Worm (Caenorhabditis elegans) whole organism, late embryonic: Measurements from ENCODE around the gene nhr-256.

Source experiments
- Y22D7AL.16 ChIP-seq: sonication (generic microtip); optimal IDR thresholded peaks from 2 replicates; lab custom pipeline; 2016; ENCODE audit warnings: missing genetic modification characterization, missing compliant biosample characterization
- ama-1 ChIP-seq: fragments of 150-350 bp; optimal IDR thresholded peaks from 2 replicates; lab custom pipeline; 2014
- hlh-6 ChIP-seq: sonication (generic microtip); optimal IDR thresholded peaks from 2 replicates; lab custom pipeline; 2016; ENCODE audit warnings: missing genotype, missing genetic modification characterization, missing compliant biosample characterization
- sox-4 ChIP-seq: sonication (generic microtip); optimal IDR thresholded peaks from 2 replicates; lab custom pipeline; 2017; ENCODE audit warnings: mild to moderate bottlenecking, missing genetic modification characterization, inconsistent platforms, missing compliant biosample characterization
- syd-9 ChIP-seq: sonication (generic microtip); optimal IDR thresholded peaks from 2 replicates; lab custom pipeline; 2016; ENCODE audit warnings: mild to moderate bottlenecking, missing genetic modification characterization, moderate library complexity, missing compliant biosample characterization

ce11 chrV:1701584-1702101 lies 41.9 kb upstream of the nhr-256 start, which contains the start of gene srw-90:
- no peak for TF ChIP-seq hlh-6 (tag; lab: Kevin White, UChicago)
- TF ChIP-seq syd-9 (tag; lab: Kevin White, UChicago): no peak
- TF ChIP-seq Y22D7AL.16: no peak
- no peak for TF ChIP-seq sox-4 (tag; lab: Kevin White, UChicago)
- no peak for TF ChIP-seq ama-1 (lab: Kevin White, UChicago)
